Worm (Caenorhabditis elegans): ENCODE data around the gene chkr-1.
"Not testable (repeated sequence)": the region's sequence is repeated elsewhere in the genome, so short reads cannot be mapped to it uniquely, and the experiment has no call there.

chkr-1 gene

ce11 chrX:182119-182741 lies at the start of gene chkr-1, which contains the start of gene T08D2.6:
chkr-1 (plus strand) TSS chrX:182691.
T08D2.6 (minus strand) TSS chrX:182169.
- TF ChIP-seq unc-62 (GFP tag; optimal IDR thresholded peaks at IDR 0.05): not testable (repeated sequence)

- TF ChIP-seq unc-62 (GFP tag; optimal IDR thresholded peaks at IDR 0.05): no peak
Observed at ce11 chrX:141149-141548, 41.3 kb upstream of the chkr-1 start, which contains the start of gene Y73B3A.8. Y73B3A.8 (minus strand) TSS chrX:141249.

DNA sequence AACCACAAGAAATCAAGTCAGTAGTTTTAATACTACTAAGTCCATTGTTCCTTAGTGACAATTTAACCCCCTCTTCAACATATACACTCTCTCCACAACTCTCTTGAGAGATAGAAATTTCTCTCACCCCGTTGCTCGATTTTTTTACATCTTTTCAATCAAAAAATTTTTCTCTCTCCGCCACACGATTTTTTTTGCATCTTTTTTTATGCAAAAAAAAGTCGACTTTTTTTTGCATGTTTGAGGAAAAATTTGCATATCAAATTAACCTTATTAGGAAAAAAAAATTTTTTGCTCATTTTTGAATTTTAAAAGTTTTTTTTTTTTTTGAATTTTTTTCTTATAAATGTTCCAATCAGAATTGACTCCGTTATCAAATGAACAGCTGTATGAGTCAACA lies 35.7 kb upstream of the chkr-1 start:
- no peak for TF ChIP-seq unc-62 (GFP tag; optimal IDR thresholded peaks at IDR 0.05)

DNA sequence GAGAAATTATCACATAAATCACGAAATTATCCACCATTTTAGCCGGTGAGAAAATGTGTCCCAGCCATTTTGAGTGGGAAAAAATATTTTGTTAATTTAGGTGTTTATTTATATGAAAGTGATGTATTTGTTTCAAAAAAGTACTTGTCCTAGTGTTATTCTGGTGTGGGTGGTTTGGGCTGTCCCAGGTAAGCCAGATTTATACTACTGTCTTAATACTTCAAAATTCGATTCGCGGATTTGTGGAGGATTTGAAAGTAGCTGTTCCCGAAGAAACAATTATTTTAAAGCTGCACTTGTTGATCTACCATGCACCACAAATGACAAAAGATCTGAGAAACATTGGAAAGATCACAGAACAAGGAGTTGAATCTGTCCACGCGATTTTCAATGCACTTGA lies 34.7 kb upstream of the chkr-1 start, which contains the start of gene Y73B3A.11:
Gene Y73B3A.11, plus strand, starts transcription at position 301 of the 400 bp plus-strand sequence.
- no peak for TF ChIP-seq unc-62 (GFP tag; optimal IDR thresholded peaks at IDR 0.05)

DNA sequence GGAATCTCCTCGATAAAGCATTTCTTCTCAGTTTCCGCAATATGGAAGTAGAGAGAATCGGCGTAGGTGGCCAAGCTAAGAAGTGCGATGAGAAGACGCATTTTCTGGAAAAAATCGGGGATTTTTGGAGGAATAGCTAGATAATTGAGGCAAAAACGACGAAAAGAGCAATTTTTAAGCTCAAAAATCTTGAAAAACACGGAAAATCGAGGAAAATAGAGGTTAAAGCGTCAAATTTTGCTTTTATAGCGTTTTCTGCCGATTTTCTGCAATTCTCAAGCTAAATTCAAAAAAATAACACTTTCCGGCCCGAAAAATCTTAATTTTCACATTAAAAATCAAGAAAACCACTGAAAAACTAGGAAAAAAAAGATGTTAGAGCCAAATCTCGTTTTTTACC lies 19.5 kb upstream of the chkr-1 start, which contains the start of gene tmed-12:
Gene tmed-12, minus strand, starts transcription at position 101 of the 400 bp plus-strand sequence.
- not testable (repeated sequence) for TF ChIP-seq unc-62 (GFP tag; optimal IDR thresholded peaks at IDR 0.05)

DNA sequence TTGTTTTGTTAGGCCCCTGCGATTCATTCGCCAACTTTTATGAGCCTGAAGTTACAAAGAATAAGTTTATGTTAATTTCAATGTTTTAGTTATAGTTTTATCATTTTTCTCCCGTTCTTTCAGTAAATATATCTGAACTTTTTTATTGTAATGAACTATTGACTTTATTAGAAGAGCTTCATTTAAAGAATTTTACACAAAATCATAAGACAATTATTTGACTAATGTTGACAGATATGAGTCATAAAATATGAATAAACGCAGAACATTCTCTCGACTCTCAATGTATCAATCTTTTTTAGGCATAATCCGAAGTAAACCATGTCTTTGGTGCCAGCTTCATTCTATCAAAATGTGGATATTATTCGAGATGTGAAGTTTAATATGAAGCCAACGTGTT lies 5.4 kb upstream of the chkr-1 start, which contains the start of the genes T08D2.5 and T08D2.4:
Gene T08D2.5, plus strand, starts transcription at position 301 of the 400 bp plus-strand sequence.
Gene T08D2.4, plus strand, starts transcription at position 322 of the 400 bp plus-strand sequence.
- TF ChIP-seq unc-62 (GFP tag; optimal IDR thresholded peaks at IDR 0.05): no peak

- TF ChIP-seq unc-62 (GFP tag; optimal IDR thresholded peaks at IDR 0.05): no peak
Observed at ce11 chrX:192534-192933, 10.0 kb downstream of the chkr-1 start, which contains the start of gene T08D2.8. T08D2.8 (plus strand) TSS chrX:192834.

DNA sequence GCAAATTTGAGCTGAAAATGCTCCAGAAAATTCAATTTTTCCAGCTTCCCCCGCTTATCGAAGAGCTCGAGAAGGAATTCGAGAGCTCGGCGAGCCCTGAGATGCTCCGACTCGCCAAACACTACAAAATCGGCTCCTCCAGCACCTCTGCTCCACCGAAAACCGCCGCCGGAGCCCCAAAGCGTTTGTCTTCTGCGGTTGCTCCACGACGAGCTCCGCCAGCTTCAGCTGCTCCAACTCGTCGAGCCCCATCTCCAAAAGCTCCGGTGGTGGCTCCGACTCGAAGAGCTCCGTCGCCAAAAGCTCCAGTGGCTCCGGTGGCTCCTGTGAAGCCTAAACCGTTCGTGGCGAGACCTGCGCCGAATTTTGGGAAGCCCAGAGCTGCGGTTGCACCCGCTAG lies 13.9 kb downstream of the chkr-1 start:
- TF ChIP-seq unc-62 (GFP tag; optimal IDR thresholded peaks at IDR 0.05): no peak

- TF ChIP-seq unc-62 (GFP tag; optimal IDR thresholded peaks at IDR 0.05): not testable (repeated sequence)
Observed at ce11 chrX:209695-210094, 27.2 kb downstream of the chkr-1 start, which contains the start of gene Y73B3B.3. Y73B3B.3 (plus strand) TSS chrX:209995.

ce11 chrX:211141-211540 lies 28.6 kb downstream of the chkr-1 start, which contains the start of gene Y73B3B.1:
Y73B3B.1 (minus strand) TSS chrX:211241.
- TF ChIP-seq unc-62 (GFP tag; optimal IDR thresholded peaks at IDR 0.05): not testable (repeated sequence)

DNA sequence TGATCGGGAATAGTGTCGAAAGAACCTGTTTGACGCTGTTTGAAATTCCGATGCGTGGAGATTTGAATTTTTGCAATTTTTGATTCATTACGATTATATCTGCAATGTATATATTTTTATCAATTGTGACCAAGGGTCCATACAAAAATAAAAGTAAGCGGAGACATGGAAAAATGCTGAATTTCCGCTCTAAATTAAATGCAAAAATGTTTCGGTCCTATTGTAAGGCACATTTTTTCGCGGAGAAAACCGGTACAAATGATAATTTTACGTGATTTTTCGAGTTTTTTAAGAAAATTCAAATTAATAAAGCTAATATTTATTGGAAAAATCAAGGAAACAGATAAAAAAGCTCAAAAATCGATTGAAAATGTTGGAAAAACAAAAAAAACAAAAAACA lies 33.0 kb downstream of the chkr-1 start, which contains the start of gene set-28:
Gene set-28, minus strand, starts transcription at position 101 of the 400 bp plus-strand sequence.
- TF ChIP-seq unc-62 (GFP tag; optimal IDR thresholded peaks at IDR 0.05): not testable (repeated sequence)

ce11 chrX:229374-229773 lies 46.9 kb downstream of the chkr-1 start, which contains the start of gene AC8.3:
AC8.3 (minus strand) TSS chrX:229474.
- not testable (repeated sequence) for TF ChIP-seq unc-62 (GFP tag; optimal IDR thresholded peaks at IDR 0.05)

- TF ChIP-seq unc-62 (GFP tag; optimal IDR thresholded peaks at IDR 0.05): not testable (repeated sequence)
Observed at ce11 chrX:239077-239476, 56.6 kb downstream of the chkr-1 start, which contains the start of gene AC8.10. AC8.10 (minus strand) TSS chrX:239177.

Data from whole organism, dauer.